Worm (Caenorhabditis elegans) whole organism, mixed stage, embryonic: ENCODE data around the gene dpy-13.

Source experiments
- ceh-83 ChIP-seq: fragments of 200-800 bp; sonication (Bioruptor generic); optimal IDR thresholded peaks from 2 replicates; lab custom pipeline; 2018; ENCODE audit warnings: mild to moderate bottlenecking, missing genetic modification characterization, missing compliant biosample characterization
- elt-1 ChIP-seq: sonication (generic microtip); optimal IDR thresholded peaks from 2 replicates; lab custom pipeline; 2017; ENCODE audit warnings: missing genetic modification characterization, mild to moderate bottlenecking, missing compliant biosample characterization, antibody characterized with exemption, moderate library complexity, borderline replicate concordance; ENCODE audit not compliant: insufficient read depth
- flh-1 ChIP-seq: fragments of 200-800 bp; sonication (Bioruptor generic); optimal IDR thresholded peaks from 2 replicates; lab custom pipeline; 2018; ENCODE audit warnings: mild to moderate bottlenecking, missing genetic modification characterization, moderate library complexity, missing compliant biosample characterization
- nhr-2 ChIP-seq: fragments of 150-350 bp; optimal IDR thresholded peaks from 2 replicates; lab custom pipeline; 2014; ENCODE audit warnings: missing biosample characterization, missing genetic modification characterization
- nhr-76 ChIP-seq: sonication (generic microtip); optimal IDR thresholded peaks from 2 replicates; lab custom pipeline; 2017; ENCODE audit warnings: missing biosample characterization, missing genetic modification characterization
- pha-4 ChIP-seq: fragments of 150-350 bp; optimal IDR thresholded peaks from 2 replicates; lab custom pipeline; 2018; ENCODE audit warnings: missing biosample characterization, missing genetic modification reagents, missing genetic modification characterization
- snpc-4 ChIP-seq: fragments of 150-350 bp; optimal IDR thresholded peaks from 2 replicates; lab custom pipeline; 2014; ENCODE audit warnings: missing biosample characterization, missing genetic modification characterization

DNA sequence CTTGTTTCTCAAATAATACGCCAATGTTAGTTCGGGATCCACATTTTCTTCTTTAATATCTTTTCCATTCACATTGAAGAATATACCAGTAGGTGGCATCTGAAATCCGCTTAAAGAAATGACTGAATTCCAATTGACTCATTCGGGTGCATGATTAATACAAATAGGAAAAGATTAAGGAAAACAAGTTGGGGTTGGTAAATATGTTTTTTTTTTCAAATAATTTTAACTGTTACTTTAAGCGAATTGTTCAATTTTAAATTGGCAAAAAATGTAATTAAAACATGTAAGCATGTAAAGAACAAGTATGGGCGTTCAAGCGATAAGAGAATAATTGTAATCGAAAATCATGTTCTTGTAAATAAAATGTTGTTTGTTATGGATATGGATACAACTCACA is 48.6 kb downstream of the dpy-13 start, which contains the start of gene F15E6.6:
- TF ChIP-seq flh-1 (GFP tag; lab: Kevin White, UChicago) (no peak), nhr-76 (tag; lab: Kevin White, UChicago) (no peak), elt-1 (tag; lab: Kevin White, UChicago) (no peak), snpc-4 (no peak), pha-4 (tag; lab: Kevin White, UChicago) (no peak), ceh-83 (GFP tag; lab: Kevin White, UChicago) (no peak), nhr-2 (tag; lab: Kevin White, UChicago) (no peak)
